Fruit fly (Drosophila melanogaster): ENCODE measurements around the gene CG13947.

Gene CG13947

dm6 chr2L:821242-821985 is 42.4 kb downstream of the CG13947 start, which contains the start of gene CG3662:
Gene CG3662, plus strand, starts transcription at chr2L:821289.
- no peak for TF ChIP-seq tj (GFP tag; optimal IDR thresholded peaks at IDR 0.05)
- TF ChIP-seq CG14711 (tag; optimal IDR thresholded peaks at IDR 0.05): peak; percentile 97
- TF ChIP-seq Hr96 (GFP tag; optimal IDR thresholded peaks at IDR 0.05): peak; percentile 9
- TF ChIP-seq kay (GFP tag; ENCODE audit: borderline replicate concordance): no peak
- no peak for TF ChIP-seq pad (GFP tag; optimal IDR thresholded peaks at IDR 0.05)
- TF ChIP-seq CG5204 (GFP tag; optimal IDR thresholded peaks at IDR 0.05): no peak
- TF ChIP-seq CG7101 (tag; optimal IDR thresholded peaks at IDR 0.05): peak; percentile 37
- no peak for TF ChIP-seq cic (GFP tag; optimal IDR thresholded peaks at IDR 0.05)
- TF ChIP-seq cnc (optimal IDR thresholded peaks at IDR 0.05): no peak
- TF ChIP-seq Clk (GFP tag; optimal IDR thresholded peaks at IDR 0.05): no peak
- no peak for TF ChIP-seq toe (GFP tag; optimal IDR thresholded peaks at IDR 0.05)
- peak; percentile 4 for TF ChIP-seq CG11617 (GFP tag; optimal IDR thresholded peaks at IDR 0.05)
- TF ChIP-seq CG12768 (GFP tag; optimal IDR thresholded peaks at IDR 0.05): peak; percentile 20
- TF ChIP-seq ovo (GFP tag; optimal IDR thresholded peaks at IDR 0.05): no peak
- TF ChIP-seq CG7045 (GFP tag; optimal IDR thresholded peaks at IDR 0.05): no peak
- TF ChIP-seq Crg-1 (GFP tag; optimal IDR thresholded peaks at IDR 0.05): peak; percentile 10
- peak; percentile 30 for TF ChIP-seq Mnt (GFP tag; optimal IDR thresholded peaks at IDR 0.05)
- TF ChIP-seq CG1620 (GFP tag; optimal IDR thresholded peaks at IDR 0.05): no peak
- TF ChIP-seq CG33017 (tag; optimal IDR thresholded peaks at IDR 0.05): peak; percentile 14
- TF ChIP-seq bab1 (GFP tag; optimal IDR thresholded peaks at IDR 0.05): peak; percentile 68

dm6 chr2L:821986-822711 is 43.2 kb downstream of the CG13947 start:
- TF ChIP-seq CG7101 (tag; optimal IDR thresholded peaks at IDR 0.05) (peak; percentile 4), ovo (GFP tag; optimal IDR thresholded peaks at IDR 0.05) (no peak), Crg-1 (GFP tag; optimal IDR thresholded peaks at IDR 0.05) (peak; percentile 16), tj (GFP tag; optimal IDR thresholded peaks at IDR 0.05) (peak; percentile 93), CG33017 (tag; optimal IDR thresholded peaks at IDR 0.05) (no peak), cic (GFP tag; optimal IDR thresholded peaks at IDR 0.05) (peak; percentile 21), pad (GFP tag; optimal IDR thresholded peaks at IDR 0.05) (no peak)

dm6 chr2L:825768-826263 is 46.8 kb downstream of the CG13947 start, which contains the start of the genes CG3862 and dock:
Gene CG3862, minus strand, starts transcription at chr2L:825861.
Gene dock, plus strand, starts transcription at chr2L:825969.
- peak; percentile 80 for TF ChIP-seq Crg-1 (GFP tag; optimal IDR thresholded peaks at IDR 0.05)
- TF ChIP-seq ovo (GFP tag; optimal IDR thresholded peaks at IDR 0.05): peak; percentile 56
- TF ChIP-seq tj (GFP tag; optimal IDR thresholded peaks at IDR 0.05): peak; percentile 86
- TF ChIP-seq pad (GFP tag; optimal IDR thresholded peaks at IDR 0.05): peak; percentile 62
- peak; percentile 30 for TF ChIP-seq CG33017 (tag; optimal IDR thresholded peaks at IDR 0.05)
- peak; percentile 71 for TF ChIP-seq CG12768 (GFP tag; optimal IDR thresholded peaks at IDR 0.05)
- TF ChIP-seq bab1 (GFP tag; optimal IDR thresholded peaks at IDR 0.05): peak; percentile 85
- TF ChIP-seq CG7101 (tag; optimal IDR thresholded peaks at IDR 0.05): peak; percentile 67
- no peak for TF ChIP-seq toe (GFP tag; optimal IDR thresholded peaks at IDR 0.05)
- peak; percentile 72 for TF ChIP-seq cic (GFP tag; optimal IDR thresholded peaks at IDR 0.05)
- peak; percentile 65 for TF ChIP-seq Hr96 (GFP tag; optimal IDR thresholded peaks at IDR 0.05)
- TF ChIP-seq CG14711 (tag; optimal IDR thresholded peaks at IDR 0.05): peak; percentile 83
- TF ChIP-seq CG5204 (GFP tag; optimal IDR thresholded peaks at IDR 0.05): no peak
- no peak for TF ChIP-seq CG7045 (GFP tag; optimal IDR thresholded peaks at IDR 0.05)
- no peak for TF ChIP-seq cnc (optimal IDR thresholded peaks at IDR 0.05)
- peak; percentile 63 for TF ChIP-seq CG1620 (GFP tag; optimal IDR thresholded peaks at IDR 0.05)
- TF ChIP-seq Clk (GFP tag; optimal IDR thresholded peaks at IDR 0.05): peak; percentile 51
- TF ChIP-seq Mnt (GFP tag; optimal IDR thresholded peaks at IDR 0.05): peak; percentile 87
- peak; percentile 43 for TF ChIP-seq CG11617 (GFP tag; optimal IDR thresholded peaks at IDR 0.05)
- TF ChIP-seq kay (GFP tag; ENCODE audit: borderline replicate concordance): no peak

- TF ChIP-seq Hr96 (GFP tag; optimal IDR thresholded peaks at IDR 0.05): no peak
These were observed 47.4 kb downstream of the CG13947 start for dm6 chr2L:826388-826787.

dm6 chr2L:827049-827448 is 48.1 kb downstream of the CG13947 start:
- no peak for TF ChIP-seq cic (GFP tag; optimal IDR thresholded peaks at IDR 0.05)
- no peak for TF ChIP-seq CG14711 (tag; optimal IDR thresholded peaks at IDR 0.05)
- TF ChIP-seq pad (GFP tag; optimal IDR thresholded peaks at IDR 0.05): no peak
- TF ChIP-seq ovo (GFP tag; optimal IDR thresholded peaks at IDR 0.05): no peak
- TF ChIP-seq CG7101 (tag; optimal IDR thresholded peaks at IDR 0.05): no peak
- TF ChIP-seq CG11617 (GFP tag; optimal IDR thresholded peaks at IDR 0.05): no peak
- TF ChIP-seq Clk (GFP tag; optimal IDR thresholded peaks at IDR 0.05): no peak
- no peak for TF ChIP-seq Hr96 (GFP tag; optimal IDR thresholded peaks at IDR 0.05)
- TF ChIP-seq CG5204 (GFP tag; optimal IDR thresholded peaks at IDR 0.05): no peak
- no peak for TF ChIP-seq CG1620 (GFP tag; optimal IDR thresholded peaks at IDR 0.05)
- no peak for TF ChIP-seq Crg-1 (GFP tag; optimal IDR thresholded peaks at IDR 0.05)
- TF ChIP-seq CG7045 (GFP tag; optimal IDR thresholded peaks at IDR 0.05): no peak
- TF ChIP-seq bab1 (GFP tag; optimal IDR thresholded peaks at IDR 0.05): no peak
- no peak for TF ChIP-seq CG12768 (GFP tag; optimal IDR thresholded peaks at IDR 0.05)
- no peak for TF ChIP-seq cnc (optimal IDR thresholded peaks at IDR 0.05)
- TF ChIP-seq tj (GFP tag; optimal IDR thresholded peaks at IDR 0.05): no peak
- TF ChIP-seq kay (GFP tag; ENCODE audit: borderline replicate concordance): no peak
- no peak for TF ChIP-seq toe (GFP tag; optimal IDR thresholded peaks at IDR 0.05)
- no peak for TF ChIP-seq Mnt (GFP tag; optimal IDR thresholded peaks at IDR 0.05)

Measured in whole organism, adult.